Worm (Caenorhabditis elegans): ENCODE measurements around the gene C13E3.1.

The C13E3.1 gene

ce11 chrX:8874748-8875147 is 18.2 kb upstream of the C13E3.1 start, which contains the start of gene C06E2.1:
Gene C06E2.1, minus strand, starts transcription at chrX:8874848.
- no peak for TF ChIP-seq dve-1 (tag; optimal IDR thresholded peaks at IDR 0.05)
- no peak for TF ChIP-seq npax-4 (tag; optimal IDR thresholded peaks at IDR 0.05)
- no peak for TF ChIP-seq eyg-1 (tag; optimal IDR thresholded peaks at IDR 0.05)
- TF ChIP-seq sox-4 (tag; optimal IDR thresholded peaks at IDR 0.05): no peak

ce11 chrX:8875867-8876266 is 17.0 kb upstream of the C13E3.1 start:
- no peak for TF ChIP-seq pqm-1 (tag; optimal IDR thresholded peaks at IDR 0.05)
- TF ChIP-seq dmd-4 (tag; optimal IDR thresholded peaks at IDR 0.05; ENCODE audit: borderline replicate concordance): no peak
- no peak for TF ChIP-seq ttx-3 (tag; optimal IDR thresholded peaks at IDR 0.05)
- TF ChIP-seq sox-2 (GFP tag; IDR thresholded peaks at IDR 0.05): no peak
- TF ChIP-seq ceh-22 (tag; optimal IDR thresholded peaks at IDR 0.05): no peak
- no peak for TF ChIP-seq elt-2 (tag; optimal IDR thresholded peaks at IDR 0.05)
- TF ChIP-seq che-1 (tag; optimal IDR thresholded peaks at IDR 0.05): no peak
- no peak for TF ChIP-seq pha-2 (tag; optimal IDR thresholded peaks at IDR 0.05)
- TF ChIP-seq unc-86 (tag; optimal IDR thresholded peaks at IDR 0.05): no peak
- no peak for TF ChIP-seq pax-1 (tag; optimal IDR thresholded peaks at IDR 0.05)
- no peak for TF ChIP-seq ceh-18 (tag; optimal IDR thresholded peaks at IDR 0.05)
- TF ChIP-seq sox-4 (tag; optimal IDR thresholded peaks at IDR 0.05): no peak
- no peak for TF ChIP-seq fax-1 (tag; optimal IDR thresholded peaks at IDR 0.05)

- TF ChIP-seq ref-2 (tag; optimal IDR thresholded peaks at IDR 0.05): no peak
- TF ChIP-seq sdc-2 (tag; optimal IDR thresholded peaks at IDR 0.05): no peak
- TF ChIP-seq fkh-10 (GFP tag; optimal IDR thresholded peaks at IDR 0.05): no peak
- no peak for TF ChIP-seq dve-1 (tag; optimal IDR thresholded peaks at IDR 0.05)
- no peak for TF ChIP-seq eyg-1 (tag; optimal IDR thresholded peaks at IDR 0.05)
- no peak for TF ChIP-seq nfya-1 (tag; optimal IDR thresholded peaks at IDR 0.05)
- no peak for TF ChIP-seq C38D4.7 (GFP tag; optimal IDR thresholded peaks at IDR 0.05)
- no peak for TF ChIP-seq hlh-8 (tag; optimal IDR thresholded peaks at IDR 0.05)
- TF ChIP-seq ttx-3 (tag; optimal IDR thresholded peaks at IDR 0.05): no peak
- TF ChIP-seq elt-4 (tag; optimal IDR thresholded peaks at IDR 0.05): no peak
- TF ChIP-seq gmeb-2 (tag; optimal IDR thresholded peaks at IDR 0.05): no peak
- no peak for TF ChIP-seq ceh-14 (tag; optimal IDR thresholded peaks at IDR 0.05)
- no peak for TF ChIP-seq pros-1 (tag; optimal IDR thresholded peaks at IDR 0.05)
- no peak for TF ChIP-seq madf-2 (tag; optimal IDR thresholded peaks at IDR 0.05)
- no peak for TF ChIP-seq hlh-15 (tag; optimal IDR thresholded peaks at IDR 0.05)
- TF ChIP-seq ceh-48 (tag; optimal IDR thresholded peaks at IDR 0.05): no peak
- no peak for TF ChIP-seq elt-2 (tag; optimal IDR thresholded peaks at IDR 0.05)
- no peak for TF ChIP-seq zip-5 (tag; optimal IDR thresholded peaks at IDR 0.05)
- TF ChIP-seq ceh-31 (tag; optimal IDR thresholded peaks at IDR 0.05): no peak
Observed at ce11 chrX:8877162-8877561, 15.7 kb upstream of the C13E3.1 start.

ce11 chrX:8878709-8879108 is 14.2 kb upstream of the C13E3.1 start:
- TF ChIP-seq eyg-1 (tag; optimal IDR thresholded peaks at IDR 0.05): no peak
- no peak for TF ChIP-seq pqm-1 (tag; optimal IDR thresholded peaks at IDR 0.05)
- no peak for TF ChIP-seq nhr-11 (tag; optimal IDR thresholded peaks at IDR 0.05)
- TF ChIP-seq ztf-16 (tag; optimal IDR thresholded peaks at IDR 0.05): no peak
- TF ChIP-seq unc-86 (tag; optimal IDR thresholded peaks at IDR 0.05): no peak
- TF ChIP-seq pat-9 (tag; optimal IDR thresholded peaks at IDR 0.05): no peak
- TF ChIP-seq nhr-232 (tag; optimal IDR thresholded peaks at IDR 0.05): no peak
- no peak for TF ChIP-seq hlh-6 (tag; optimal IDR thresholded peaks at IDR 0.05)
- no peak for TF ChIP-seq npax-4 (tag; optimal IDR thresholded peaks at IDR 0.05)
- no peak for TF ChIP-seq dmd-4 (tag; optimal IDR thresholded peaks at IDR 0.05; ENCODE audit: borderline replicate concordance)
- TF ChIP-seq che-1 (tag; optimal IDR thresholded peaks at IDR 0.05): no peak
- no peak for TF ChIP-seq ama-1 (optimal IDR thresholded peaks at IDR 0.05)
- no peak for TF ChIP-seq dve-1 (tag; optimal IDR thresholded peaks at IDR 0.05)
- TF ChIP-seq ceh-14 (tag; optimal IDR thresholded peaks at IDR 0.05): no peak
- no peak for TF ChIP-seq tbx-7 (tag; optimal IDR thresholded peaks at IDR 0.05)

Data from whole organism, late embryonic.